Worm (Caenorhabditis elegans) whole organism, L1 larva: Measurements from ENCODE around the gene tnt-2.

Experiments used
- ama-1 ChIP-seq: fragments of 150-350 bp; optimal IDR thresholded peaks from 2 replicates; lab custom pipeline; 2014
- blmp-1 ChIP-seq: fragments of 150-350 bp; optimal IDR thresholded peaks from 2 replicates; lab custom pipeline; 2014; ENCODE audit warnings: missing biosample characterization, missing genetic modification characterization
- efl-1 ChIP-seq, 4 experiments: fragments of 150-350 bp; optimal IDR thresholded peaks in 3 of 4; peaks in 1 of 4; 1 replicate in 1 of 4; 2 replicates in 3 of 4; lab custom pipeline; 2014; ENCODE audit warnings: missing biosample characterization in 2 of 4, missing genetic modification characterization in 2 of 4, missing genetic modification reagents in 2 of 4
- elt-2 ChIP-seq: sonication (generic microtip); optimal IDR thresholded peaks from 2 replicates; lab custom pipeline; 2016; ENCODE audit warnings: missing genetic modification characterization, mild to moderate bottlenecking, inconsistent platforms, missing compliant biosample characterization, missing genetic modification reagents
- hlh-17 ChIP-seq: fragments of 200-800 bp; sonication (Bioruptor generic); optimal IDR thresholded peaks from 2 replicates; lab custom pipeline; 2018; ENCODE audit warnings: missing genetic modification characterization, mild to moderate bottlenecking, missing compliant biosample characterization, moderate library complexity, borderline replicate concordance
- nhr-20 ChIP-seq: sonication (generic microtip); optimal IDR thresholded peaks from 2 replicates; lab custom pipeline; 2016; ENCODE audit warnings: mild to moderate bottlenecking, missing genetic modification characterization, missing compliant biosample characterization
- pqm-1 ChIP-seq: sonication (generic microtip); optimal IDR thresholded peaks from 3 replicates; lab custom pipeline; 2017; ENCODE audit warnings: missing biosample characterization, missing genetic modification characterization

ce11 chrX:8718153-8718552, 5.2 kb downstream of the tnt-2 start:
- TF ChIP-seq ama-1 (lab: Kevin White, UChicago) (no peak), efl-1 (optimal IDR thresholded peaks at IDR 0.05; lab: Kevin White, UChicago) (no peak), efl-1 (GFP tag; optimal IDR thresholded peaks at IDR 0.05 in 1 of 2; lab: Kevin White, UChicago) (peak in 1 of 2 experiments; percentile 5), blmp-1 (tag; lab: Kevin White, UChicago) (no peak), pqm-1 (tag; lab: Kevin White, UChicago) (no peak), elt-2 (tag; lab: Kevin White, UChicago) (no peak), hlh-17 (GFP tag; lab: Kevin White, UChicago) (no peak), nhr-20 (tag; lab: Kevin White, UChicago) (no peak)
